Fruit fly (Drosophila melanogaster): ENCODE results near the gene Plod.
A peak's percentile ranks its signal among the peaks of the same experiment; 100 is the strongest.

The Plod gene

dm6 chr3L:11217893-11218292, 12.1 kb upstream of the Plod start:
- TF ChIP-seq GATAd (GFP tag; optimal IDR thresholded peaks at IDR 0.05) (no peak), psq (GFP tag; optimal IDR thresholded peaks at IDR 0.05) (no peak), fru (GFP tag; optimal IDR thresholded peaks at IDR 0.05) (no peak), Dfd (GFP tag; optimal IDR thresholded peaks at IDR 0.05) (no peak), foxo (GFP tag; optimal IDR thresholded peaks at IDR 0.05) (peak in 1 of 2 experiments; percentile 27), sage (GFP tag; optimal IDR thresholded peaks at IDR 0.05) (no peak), CG32264 (GFP tag; optimal IDR thresholded peaks at IDR 0.05) (no peak), Dif (GFP tag; optimal IDR thresholded peaks at IDR 0.05; ENCODE audit: partially characterized antibody) (no peak), h (GFP tag; optimal IDR thresholded peaks at IDR 0.05) (peak; percentile 36), Mio (GFP tag; optimal IDR thresholded peaks at IDR 0.05) (no peak), Sp1 (GFP tag; optimal IDR thresholded peaks at IDR 0.05) (no peak), Hr83 (GFP tag; optimal IDR thresholded peaks at IDR 0.05; ENCODE audit: poor library complexity, severe bottlenecking) (no peak), CG9705 (GFP tag; optimal IDR thresholded peaks at IDR 0.05) (no peak), Hr78 (GFP tag; optimal IDR thresholded peaks at IDR 0.05) (no peak), rgr (GFP tag; optimal IDR thresholded peaks at IDR 0.05) (peak; percentile 4), brk (GFP tag; optimal IDR thresholded peaks at IDR 0.05) (no peak)

- TF ChIP-seq CG32264 (GFP tag; optimal IDR thresholded peaks at IDR 0.05) (no peak), brk (GFP tag; optimal IDR thresholded peaks at IDR 0.05) (no peak), ey (GFP tag; optimal IDR thresholded peaks at IDR 0.05) (no peak), sv (GFP tag; optimal IDR thresholded peaks at IDR 0.05) (no peak), woc (GFP tag; optimal IDR thresholded peaks at IDR 0.05) (no peak), dsf (GFP tag; optimal IDR thresholded peaks at IDR 0.05; ENCODE audit: borderline replicate concordance) (no peak), rgr (GFP tag; optimal IDR thresholded peaks at IDR 0.05) (no peak), Dfd (GFP tag; optimal IDR thresholded peaks at IDR 0.05) (no peak), br (GFP tag; optimal IDR thresholded peaks at IDR 0.05) (no peak), CG9705 (GFP tag; optimal IDR thresholded peaks at IDR 0.05) (no peak), HLH106 (tag; optimal IDR thresholded peaks at IDR 0.05) (no peak), psq (GFP tag; optimal IDR thresholded peaks at IDR 0.05) (no peak)
These were observed 10.4 kb upstream of the Plod start for dm6 chr3L:11216219-11216618.

- TF ChIP-seq Vsx2 (GFP tag; optimal IDR thresholded peaks at IDR 0.05; ENCODE audit: partially characterized antibody) (peak; percentile 88), Jra (GFP tag; optimal IDR thresholded peaks at IDR 0.05) (peak; percentile 84), rgr (GFP tag; optimal IDR thresholded peaks at IDR 0.05) (peak; percentile 97), brk (GFP tag; optimal IDR thresholded peaks at IDR 0.05) (peak; percentile 78), HLH106 (tag; optimal IDR thresholded peaks at IDR 0.05) (peak; percentile 92), Hr78 (GFP tag; optimal IDR thresholded peaks at IDR 0.05) (no peak), fru (GFP tag; optimal IDR thresholded peaks at IDR 0.05) (peak; percentile 95), pan (optimal IDR thresholded peaks at IDR 0.05) (no peak), foxo (GFP tag; optimal IDR thresholded peaks at IDR 0.05) (peak; percentile 89 to 97), Hnf4 (GFP tag; optimal IDR thresholded peaks at IDR 0.05) (peak; percentile 94), dsf (GFP tag; optimal IDR thresholded peaks at IDR 0.05; ENCODE audit: borderline replicate concordance) (peak; percentile 68), psq (GFP tag; optimal IDR thresholded peaks at IDR 0.05) (peak; percentile 87), CG9705 (GFP tag; optimal IDR thresholded peaks at IDR 0.05) (peak; percentile 53), usp (GFP tag; optimal IDR thresholded peaks at IDR 0.05) (no peak), Abd-B (GFP tag; optimal IDR thresholded peaks at IDR 0.05) (no peak), CrebA (GFP tag; optimal IDR thresholded peaks at IDR 0.05; ENCODE audit: borderline replicate concordance) (no peak), jim (GFP tag; optimal IDR thresholded peaks at IDR 0.05) (peak; percentile 52), sv (GFP tag; optimal IDR thresholded peaks at IDR 0.05) (peak; percentile 89), CG32264 (GFP tag; optimal IDR thresholded peaks at IDR 0.05) (peak; percentile 92), h (GFP tag; optimal IDR thresholded peaks at IDR 0.05) (peak; percentile 96), br (GFP tag; optimal IDR thresholded peaks at IDR 0.05) (peak; percentile 96), dl (GFP tag; optimal IDR thresholded peaks at IDR 0.05; ENCODE audit: insufficient read depth in 1 of 2, partially characterized antibody in 2 of 2) (peak in 1 of 2 experiments; percentile 63), Sp1 (GFP tag; optimal IDR thresholded peaks at IDR 0.05) (peak; percentile 80), OdsH (GFP tag; optimal IDR thresholded peaks at IDR 0.05) (peak; percentile 92), dmrt93B (GFP tag; optimal IDR thresholded peaks at IDR 0.05) (peak; percentile 83), N (GFP tag; optimal IDR thresholded peaks at IDR 0.05) (no peak), ey (GFP tag; optimal IDR thresholded peaks at IDR 0.05) (peak; percentile 96), tai (GFP tag; optimal IDR thresholded peaks at IDR 0.05) (no peak), Dif (GFP tag; optimal IDR thresholded peaks at IDR 0.05; ENCODE audit: partially characterized antibody) (peak; percentile 83), sage (GFP tag; optimal IDR thresholded peaks at IDR 0.05) (peak; percentile 88), Rel (GFP tag; optimal IDR thresholded peaks at IDR 0.05) (peak; percentile 90), Rel (tag; optimal IDR thresholded peaks at IDR 0.05) (peak; percentile 45), GATAd (GFP tag; optimal IDR thresholded peaks at IDR 0.05) (no peak), lola (GFP tag; optimal IDR thresholded peaks at IDR 0.05) (no peak), woc (GFP tag; optimal IDR thresholded peaks at IDR 0.05) (peak; percentile 93), Dfd (GFP tag; optimal IDR thresholded peaks at IDR 0.05) (no peak), Hr83 (GFP tag; optimal IDR thresholded peaks at IDR 0.05; ENCODE audit: poor library complexity, severe bottlenecking) (peak; percentile 90), Mio (GFP tag; optimal IDR thresholded peaks at IDR 0.05) (peak; percentile 76), Myc (optimal IDR thresholded peaks at IDR 0.05) (peak; percentile 100)
These were observed 9.7 kb upstream of the Plod start for dm6 chr3L:11215244-11216121.
